Worm (Caenorhabditis elegans) whole organism, young adult: ENCODE results near the gene nhr-7.

Experiments
- ZK185.1 ChIP-seq: sonication (generic microtip); optimal IDR thresholded peaks from 2 replicates; lab custom pipeline; 2016; ENCODE audit warnings: mild to moderate bottlenecking, missing genetic modification characterization, missing compliant biosample characterization; ENCODE audit not compliant: poor library complexity, severe bottlenecking
- attf-5 ChIP-seq: fragments of 200-800 bp; sonication (Bioruptor generic); optimal IDR thresholded peaks from 2 replicates; lab custom pipeline; 2018; ENCODE audit warnings: mild to moderate bottlenecking, missing genetic modification characterization, missing compliant biosample characterization
- cebp-2 ChIP-seq: fragments of 200-800 bp; sonication (Bioruptor generic); IDR thresholded peaks from 2 replicates; pipeline ENCODE4 v1.3.6; 2022; ENCODE audit warnings: missing genetic modification characterization, missing compliant biosample characterization
- dpl-1 ChIP-seq: fragments of 150-350 bp; optimal IDR thresholded peaks from 2 replicates; lab custom pipeline; 2014; ENCODE audit warnings: missing biosample characterization, missing genetic modification reagents, missing genetic modification characterization
- madf-10 ChIP-seq: sonication (generic microtip); optimal IDR thresholded peaks from 2 replicates; lab custom pipeline; 2016; ENCODE audit warnings: mild to moderate bottlenecking, missing genetic modification characterization, missing compliant biosample characterization
- nfya-1 ChIP-seq: sonication (generic microtip); optimal IDR thresholded peaks from 2 replicates; lab custom pipeline; 2017; ENCODE audit warnings: antibody characterized with exemption, missing compliant biosample characterization, missing genetic modification characterization, borderline replicate concordance; ENCODE audit not compliant: insufficient read depth
- nhr-179 ChIP-seq: sonication (generic microtip); optimal IDR thresholded peaks from 2 replicates; lab custom pipeline; 2016; ENCODE audit warnings: mild to moderate bottlenecking, missing genetic modification characterization, missing compliant biosample characterization
- pbrm-1 ChIP-seq: fragments of 200-800 bp; sonication (Bioruptor generic); IDR thresholded peaks from 2 replicates; pipeline ENCODE4 v1.3.6; 2022; ENCODE audit warnings: missing genetic modification reagents, missing genetic modification characterization, missing compliant biosample characterization
- pha-4 ChIP-seq: fragments of 150-350 bp; sonication (generic microtip); optimal IDR thresholded peaks from 2 replicates; lab custom pipeline; 2014; ENCODE audit warnings: missing biosample characterization, missing genetic modification reagents, missing genetic modification characterization
- unc-62 ChIP-seq: fragments of 150-350 bp; optimal IDR thresholded peaks from 2 replicates; lab custom pipeline; 2014; ENCODE audit warnings: missing biosample characterization, missing genetic modification reagents, missing genetic modification characterization
- xnd-1 ChIP-seq: sonication (generic microtip); optimal IDR thresholded peaks from 2 replicates; lab custom pipeline; 2016; ENCODE audit warnings: missing genotype, missing genetic modification reagents, missing genetic modification characterization, missing compliant biosample characterization
- zim-3 ChIP-seq: sonication (generic microtip); optimal IDR thresholded peaks from 2 replicates; lab custom pipeline; 2017; ENCODE audit warnings: mild to moderate bottlenecking, missing genetic modification characterization, moderate library complexity, missing compliant biosample characterization

ce11 chrIV:11288965-11289364 lies 17.8 kb upstream of the nhr-7 start:
- no peak for TF ChIP-seq unc-62 (GFP tag; lab: Kevin White, UChicago)
- no peak for TF ChIP-seq nfya-1 (tag; lab: Kevin White, UChicago)
- TF ChIP-seq xnd-1, result no peak
- TF ChIP-seq nhr-179 (tag; lab: Kevin White, UChicago), result no peak
- no peak for TF ChIP-seq dpl-1 (GFP tag; lab: Kevin White, UChicago)
- TF ChIP-seq pbrm-1 (GFP tag; lab: Robert Waterston, UW), result no peak
- no peak for TF ChIP-seq cebp-2 (GFP tag; lab: Robert Waterston, UW)
- TF ChIP-seq pha-4 (tag; lab: Kevin White, UChicago), result no peak
- TF ChIP-seq attf-5, result no peak
- no peak for TF ChIP-seq ZK185.1 (tag; lab: Kevin White, UChicago)
- no peak for TF ChIP-seq zim-3 (tag; lab: Kevin White, UChicago)
- no peak for TF ChIP-seq madf-10 (tag; lab: Kevin White, UChicago)
